Worm (Caenorhabditis elegans) whole organism, mixed stage, embryonic: Measurements from ENCODE around the gene R52.4.
A peak's percentile ranks its signal among the peaks of the same experiment; 100 is the strongest.

Experiments used
- M03D4.4 ChIP-seq: sonication (generic microtip); optimal IDR thresholded peaks from 2 replicates; lab custom pipeline; 2017; ENCODE audit warnings: mild to moderate bottlenecking, missing genetic modification characterization, missing compliant biosample characterization
- bed-3 ChIP-seq: fragments of 200-800 bp; sonication (Bioruptor generic); optimal IDR thresholded peaks from 3 replicates; lab custom pipeline; 2018; ENCODE audit warnings: mild to moderate bottlenecking, missing genetic modification characterization, moderate library complexity, missing compliant biosample characterization
- blmp-1 ChIP-seq: fragments of 150-350 bp; optimal IDR thresholded peaks from 2 replicates; lab custom pipeline; 2014; ENCODE audit warnings: missing biosample characterization, missing genetic modification characterization
- ceh-43 ChIP-seq: fragments of 200-800 bp; sonication (Bioruptor generic); optimal IDR thresholded peaks from 2 replicates; lab custom pipeline; 2018; ENCODE audit warnings: mild to moderate bottlenecking, missing genetic modification characterization, moderate library complexity, missing compliant biosample characterization
- ceh-83 ChIP-seq: fragments of 200-800 bp; sonication (Bioruptor generic); optimal IDR thresholded peaks from 2 replicates; lab custom pipeline; 2018; ENCODE audit warnings: mild to moderate bottlenecking, missing genetic modification characterization, missing compliant biosample characterization
- ces-1 ChIP-seq: fragments of 150-350 bp; optimal IDR thresholded peaks from 2 replicates; lab custom pipeline; 2014; ENCODE audit warnings: missing biosample characterization, missing genetic modification reagents, missing genetic modification characterization
- cnd-1 ChIP-seq: fragments of 200-800 bp; sonication (Bioruptor generic); optimal IDR thresholded peaks from 2 replicates; lab custom pipeline; 2018; ENCODE audit warnings: mild to moderate bottlenecking, missing genetic modification characterization, missing compliant biosample characterization
- drap-1 ChIP-seq: fragments of 200-800 bp; sonication (Bioruptor generic); optimal IDR thresholded peaks from 3 replicates; lab custom pipeline; 2018; ENCODE audit warnings: mild to moderate bottlenecking, missing genetic modification characterization, missing compliant biosample characterization
- elt-1 ChIP-seq: sonication (generic microtip); optimal IDR thresholded peaks from 2 replicates; lab custom pipeline; 2017; ENCODE audit warnings: missing genetic modification characterization, mild to moderate bottlenecking, missing compliant biosample characterization, antibody characterized with exemption, moderate library complexity, borderline replicate concordance; ENCODE audit not compliant: insufficient read depth
- elt-3 ChIP-seq: fragments of 150-350 bp; optimal IDR thresholded peaks from 2 replicates; lab custom pipeline; 2014; ENCODE audit warnings: missing biosample characterization, missing genetic modification characterization
- flh-1 ChIP-seq: fragments of 200-800 bp; sonication (Bioruptor generic); optimal IDR thresholded peaks from 2 replicates; lab custom pipeline; 2018; ENCODE audit warnings: mild to moderate bottlenecking, missing genetic modification characterization, moderate library complexity, missing compliant biosample characterization
- hlh-1 ChIP-seq: fragments of 150-350 bp; optimal IDR thresholded peaks from 2 replicates; lab custom pipeline; 2014; ENCODE audit warnings: missing biosample characterization, missing genetic modification reagents, missing genetic modification characterization
- lin-13 ChIP-seq: fragments of 150-350 bp; optimal IDR thresholded peaks from 2 replicates; lab custom pipeline; 2014; ENCODE audit warnings: missing biosample characterization, missing genetic modification characterization
- lin-32 ChIP-seq: fragments of 200-800 bp; sonication (Bioruptor generic); optimal IDR thresholded peaks from 2 replicates; lab custom pipeline; 2018; ENCODE audit warnings: mild to moderate bottlenecking, missing genetic modification characterization, missing compliant biosample characterization
- lsy-2 ChIP-seq: fragments of 150-350 bp; optimal IDR thresholded peaks from 2 replicates; lab custom pipeline; 2014; ENCODE audit warnings: missing biosample characterization, missing genetic modification characterization
- mep-1 ChIP-seq: fragments of 150-350 bp; optimal IDR thresholded peaks from 2 replicates; lab custom pipeline; 2017; ENCODE audit warnings: missing biosample characterization, missing genetic modification reagents, missing genetic modification characterization, inconsistent platforms
- mls-2 ChIP-seq: sonication (generic microtip); optimal IDR thresholded peaks from 2 replicates; lab custom pipeline; 2016; ENCODE audit warnings: mild to moderate bottlenecking, missing genetic modification characterization, moderate library complexity, missing compliant biosample characterization
- nhr-12 ChIP-seq: fragments of 150-350 bp; optimal IDR thresholded peaks from 2 replicates; lab custom pipeline; 2014; ENCODE audit warnings: missing biosample characterization, missing genetic modification characterization
- nhr-2 ChIP-seq: fragments of 150-350 bp; optimal IDR thresholded peaks from 2 replicates; lab custom pipeline; 2014; ENCODE audit warnings: missing biosample characterization, missing genetic modification characterization
- nhr-76 ChIP-seq: sonication (generic microtip); optimal IDR thresholded peaks from 2 replicates; lab custom pipeline; 2017; ENCODE audit warnings: missing biosample characterization, missing genetic modification characterization
- pha-4 ChIP-seq: fragments of 150-350 bp; optimal IDR thresholded peaks from 2 replicates; lab custom pipeline; 2018; ENCODE audit warnings: missing biosample characterization, missing genetic modification reagents, missing genetic modification characterization
- sem-2 ChIP-seq: fragments of 200-800 bp; sonication (Bioruptor generic); optimal IDR thresholded peaks from 2 replicates; lab custom pipeline; 2018; ENCODE audit warnings: mild to moderate bottlenecking, missing genetic modification characterization, missing compliant biosample characterization
- snpc-4 ChIP-seq: fragments of 150-350 bp; optimal IDR thresholded peaks from 2 replicates; lab custom pipeline; 2014; ENCODE audit warnings: missing biosample characterization, missing genetic modification characterization
- unc-120 ChIP-seq: sonication (generic microtip); optimal IDR thresholded peaks from 2 replicates; lab custom pipeline; 2017; ENCODE audit warnings: missing genetic modification characterization, missing compliant biosample characterization; ENCODE audit not compliant: poor library complexity, severe bottlenecking
- unc-39 ChIP-seq: fragments of 150-350 bp; optimal IDR thresholded peaks from 2 replicates; lab custom pipeline; 2014; ENCODE audit warnings: missing biosample characterization, missing genetic modification characterization
- unc-62 ChIP-seq: fragments of 150-350 bp; optimal IDR thresholded peaks from 2 replicates; lab custom pipeline; 2014; ENCODE audit warnings: missing biosample characterization, missing genetic modification reagents, missing genetic modification characterization

Gene R52.4

DNA sequence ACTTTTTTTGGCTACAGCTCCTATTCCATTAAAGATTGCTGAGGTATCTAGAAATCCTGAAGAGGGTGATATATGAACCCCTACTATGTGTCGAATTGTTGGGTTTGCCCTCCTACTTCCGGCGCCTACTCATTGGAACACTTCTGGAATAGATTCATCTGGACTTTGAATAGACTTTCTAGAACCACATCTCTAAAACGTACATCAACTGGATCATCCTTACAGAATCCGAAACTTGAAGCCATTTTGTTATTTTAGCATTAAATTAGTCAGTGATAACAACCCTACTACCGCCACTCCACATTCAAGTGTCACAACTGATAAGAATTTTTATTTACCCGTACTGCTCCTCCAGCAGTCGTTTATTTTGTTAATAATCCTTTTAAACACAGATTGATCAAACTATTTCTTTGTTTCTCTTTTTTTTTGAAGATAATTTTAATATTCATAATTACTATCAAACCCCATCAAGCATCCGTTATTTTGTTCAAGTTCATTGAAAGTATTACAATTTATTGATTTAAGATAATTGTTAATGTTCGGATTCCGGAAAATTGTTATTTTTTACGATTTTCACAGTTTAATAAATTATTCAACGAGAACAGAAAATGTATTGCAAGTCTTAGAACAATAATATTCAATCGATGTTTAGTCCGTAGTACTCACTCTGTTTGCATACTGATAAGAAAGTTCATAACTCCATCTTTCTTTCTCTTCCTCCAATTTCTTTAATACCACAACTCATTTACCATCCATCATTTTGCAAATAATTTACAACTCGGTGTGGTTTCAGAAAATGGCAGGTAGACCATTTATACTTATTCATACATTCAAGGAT is 8.8 kb downstream of the R52.4 start, which contains the start of gene math-42:
math-42 (plus strand) TSS at position 788 of the 838 bp plus-strand sequence.
- TF ChIP-seq flh-1 (GFP tag; lab: Kevin White, UChicago): no peak
- no peak for TF ChIP-seq lsy-2 (tag; lab: Kevin White, UChicago)
- no peak for TF ChIP-seq cnd-1
- no peak for TF ChIP-seq drap-1 (GFP tag; lab: Kevin White, UChicago)

DNA sequence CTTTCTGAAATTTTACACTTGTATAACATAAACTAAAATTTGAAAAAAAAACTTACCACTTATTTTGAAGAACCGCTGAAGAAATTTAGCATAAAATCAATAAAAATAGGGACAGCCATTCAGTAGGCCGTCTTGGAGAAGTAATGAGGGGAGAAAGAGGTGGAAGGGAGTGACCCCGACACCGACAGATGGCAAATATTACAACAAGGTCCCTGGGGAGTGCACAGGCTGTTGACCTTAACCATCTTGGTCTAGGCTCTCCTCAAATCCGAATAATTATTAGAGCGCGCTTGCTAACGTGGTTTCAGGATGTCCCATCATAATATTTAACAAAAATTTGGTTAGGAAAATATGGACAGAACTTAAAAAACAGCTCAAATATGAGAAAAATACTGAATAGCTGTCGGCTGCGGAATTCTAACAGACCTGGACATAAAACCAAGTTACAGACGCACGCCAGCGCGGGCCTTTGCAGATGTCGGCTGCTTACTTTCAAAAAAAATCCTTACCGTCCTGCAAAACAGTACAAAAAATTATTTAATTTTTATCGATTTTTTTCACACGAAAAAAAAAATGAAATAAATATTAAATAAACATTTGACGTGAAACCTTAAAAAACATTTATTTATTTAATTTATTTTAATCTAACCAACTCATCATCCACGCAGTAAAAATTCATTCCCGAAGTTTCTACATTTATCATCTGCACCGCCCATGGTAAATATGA is 13.1 kb downstream of the R52.4 start, which contains the start of gene T16A1.2:
T16A1.2 (plus strand) TSS at position 677 of the 727 bp plus-strand sequence.
- TF ChIP-seq cnd-1 (peak; percentile 74), hlh-1 (no peak), lin-13 (no peak), pha-4 (tag; lab: Kevin White, UChicago) (no peak), lsy-2 (tag; lab: Kevin White, UChicago) (no peak), nhr-2 (tag; lab: Kevin White, UChicago) (peak; percentile 68), blmp-1 (tag; lab: Kevin White, UChicago) (no peak), unc-39 (tag; lab: Kevin White, UChicago) (no peak)

DNA sequence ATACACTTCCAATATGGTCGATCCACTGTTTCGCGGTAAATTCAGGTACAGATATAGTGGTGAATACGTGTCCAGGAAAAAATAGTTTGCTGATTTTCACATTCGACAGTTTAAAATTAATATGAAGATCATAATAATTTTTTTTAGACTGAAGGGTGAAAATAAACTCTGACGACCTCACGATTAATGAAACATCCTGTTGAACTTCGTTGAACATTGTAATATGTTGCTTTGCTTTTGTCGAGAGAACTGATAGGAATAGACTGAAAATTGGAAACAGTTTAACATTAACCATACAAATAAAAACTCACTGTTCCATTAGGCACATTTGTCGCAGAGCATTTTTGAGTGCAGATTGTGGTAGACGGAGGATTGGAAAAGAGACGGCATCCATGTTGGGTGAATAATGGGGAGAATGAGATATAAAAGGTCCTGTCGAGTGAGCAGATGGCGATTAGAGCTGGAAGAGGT is 14.7 kb downstream of the R52.4 start, which contains the start of gene fbxb-37:
fbxb-37 (minus strand) TSS at position 421 of the 471 bp plus-strand sequence.
- TF ChIP-seq elt-3 (tag; lab: Kevin White, UChicago): no peak
- TF ChIP-seq nhr-2 (tag; lab: Kevin White, UChicago): peak; percentile 26

DNA sequence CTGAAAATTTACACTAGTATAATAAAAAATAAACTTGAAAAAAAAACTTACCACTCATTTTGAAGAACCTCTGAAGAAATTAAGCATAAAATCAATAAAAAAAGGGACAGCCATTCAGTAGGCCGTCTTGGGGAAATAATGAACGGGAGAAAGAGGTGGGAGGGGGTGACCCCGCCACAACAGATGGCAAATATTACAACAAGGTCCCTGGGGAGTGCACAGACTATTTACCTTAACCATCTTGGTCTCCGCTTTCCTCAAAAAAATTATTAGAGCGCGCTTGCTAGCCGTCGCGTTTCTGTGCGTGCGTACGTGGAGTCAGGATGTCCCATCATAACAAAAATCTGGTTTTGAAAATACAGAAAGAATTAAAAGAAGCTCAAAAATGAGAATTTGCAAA is 16.2 kb downstream of the R52.4 start, which contains the start of gene T16A1.10:
T16A1.10 (minus strand) TSS at position 123 of the 400 bp plus-strand sequence.
- TF ChIP-seq lin-32 (GFP tag; lab: Kevin White, UChicago): peak; percentile 82
- TF ChIP-seq elt-3 (tag; lab: Kevin White, UChicago): no peak
- no peak for TF ChIP-seq sem-2 (GFP tag; lab: Kevin White, UChicago)
- no peak for TF ChIP-seq mep-1 (tag; lab: Kevin White, UChicago)
- no peak for TF ChIP-seq unc-39 (tag; lab: Kevin White, UChicago)
- TF ChIP-seq nhr-76 (tag; lab: Kevin White, UChicago): no peak
- peak; percentile 2 for TF ChIP-seq lin-13
- TF ChIP-seq snpc-4: no peak
- TF ChIP-seq nhr-2 (tag; lab: Kevin White, UChicago): no peak
- no peak for TF ChIP-seq unc-120
- TF ChIP-seq cnd-1: peak; percentile 62
- TF ChIP-seq unc-62 (GFP tag; lab: Kevin White, UChicago): no peak
- no peak for TF ChIP-seq drap-1 (GFP tag; lab: Kevin White, UChicago)
- no peak for TF ChIP-seq M03D4.4 (tag; lab: Kevin White, UChicago)
- TF ChIP-seq hlh-1: peak; percentile 1

DNA sequence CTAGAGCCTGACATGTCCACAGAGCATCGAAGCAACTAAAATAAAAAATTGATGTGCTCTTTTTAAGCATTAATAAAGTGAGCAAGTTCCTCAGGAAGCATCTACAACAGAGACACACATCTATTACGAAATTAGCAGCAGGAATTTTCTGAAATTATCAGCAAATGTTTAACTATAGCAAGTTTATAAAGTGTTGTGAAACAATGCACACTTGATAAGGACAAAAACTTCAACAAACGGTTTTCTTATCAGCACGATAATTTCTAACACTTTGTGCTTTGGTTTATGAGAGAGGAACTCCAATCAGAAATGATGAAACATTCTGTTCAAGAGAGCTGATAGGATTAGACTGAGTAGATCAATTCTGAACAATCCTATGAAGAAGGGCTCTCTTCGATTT is 17.6 kb downstream of the R52.4 start, which contains the start of gene trpl-5:
trpl-5 (minus strand) TSS at position 32 of the 400 bp plus-strand sequence.
- TF ChIP-seq unc-62 (GFP tag; lab: Kevin White, UChicago) (no peak), drap-1 (GFP tag; lab: Kevin White, UChicago) (no peak), bed-3 (no peak), nhr-12 (tag; lab: Kevin White, UChicago) (no peak), ceh-43 (GFP tag; lab: Kevin White, UChicago) (no peak), lin-13 (no peak), elt-1 (tag; lab: Kevin White, UChicago) (no peak), lin-32 (GFP tag; lab: Kevin White, UChicago) (no peak), mls-2 (tag; lab: Kevin White, UChicago) (no peak), ces-1 (GFP tag; lab: Kevin White, UChicago) (no peak), lsy-2 (tag; lab: Kevin White, UChicago) (no peak), ceh-83 (GFP tag; lab: Kevin White, UChicago) (no peak)
- TF ChIP-seq, all 35 proteins: peak for 0
